Fruit fly (Drosophila melanogaster) whole organism, prepupa: ENCODE data around the gene CG8236.
A peak's percentile ranks its signal among the peaks of the same experiment; 100 is the strongest.

Experiments used
- CG15336 ChIP-seq: fragments of 200-800 bp; sonication (Bioruptor generic); IDR thresholded peaks from 2 replicates; pipeline ENCODE4 v1.3.6; 2022; ENCODE audit warnings: missing biosample characterization, missing genetic modification characterization
- CG6808 ChIP-seq: fragments of 200-800 bp; sonication (Bioruptor generic); optimal IDR thresholded peaks from 3 replicates; lab custom pipeline; 2017; ENCODE audit warnings: missing biosample characterization, missing genetic modification characterization, mild to moderate bottlenecking, moderate library complexity, missing genetic modification reagents
- Ets96B ChIP-seq: fragments of 200-800 bp; optimal IDR thresholded peaks from 2 replicates; lab custom pipeline; 2019; ENCODE audit warnings: missing biosample characterization, mild to moderate bottlenecking, missing genetic modification characterization, moderate library complexity
- dsx ChIP-seq: fragments of 200-800 bp; optimal IDR thresholded peaks from 3 replicates; lab custom pipeline; 2019; ENCODE audit warnings: missing biosample characterization, mild to moderate bottlenecking, missing genetic modification characterization, moderate library complexity; ENCODE audit not compliant: poor library complexity, severe bottlenecking
- eg ChIP-seq: fragments of 200-800 bp; sonication (Bioruptor generic); IDR thresholded peaks from 3 replicates; pipeline ENCODE4 v1.3.6; 2022; ENCODE audit warnings: missing biosample characterization, missing genetic modification characterization
- fkh ChIP-seq: fragments of 200-800 bp; sonication (Bioruptor generic); optimal IDR thresholded peaks from 3 replicates; lab custom pipeline; 2017; ENCODE audit warnings: missing biosample characterization, mild to moderate bottlenecking, missing genetic modification characterization, moderate library complexity

dm6 chr3R:8744198-8744597 lies 25.0 kb upstream of the CG8236 start:
- TF ChIP-seq dsx = no peak
- TF ChIP-seq CG15336 (GFP tag; lab: Robert Waterston, UW) = peak; percentile 63
- TF ChIP-seq eg (GFP tag; lab: Robert Waterston, UW) = peak; percentile 72; the same call in 2 of the 3 replicates
- peak; percentile 20 for TF ChIP-seq Ets96B (tag; lab: Kevin White, UChicago)
- no peak for TF ChIP-seq fkh (GFP tag; lab: Kevin White, UChicago)
- TF ChIP-seq CG6808 (GFP tag; lab: Kevin White, UChicago) = no peak
